Fruit fly (Drosophila melanogaster): ENCODE data around the gene GlcAT-I.

GlcAT-I gene

DNA sequence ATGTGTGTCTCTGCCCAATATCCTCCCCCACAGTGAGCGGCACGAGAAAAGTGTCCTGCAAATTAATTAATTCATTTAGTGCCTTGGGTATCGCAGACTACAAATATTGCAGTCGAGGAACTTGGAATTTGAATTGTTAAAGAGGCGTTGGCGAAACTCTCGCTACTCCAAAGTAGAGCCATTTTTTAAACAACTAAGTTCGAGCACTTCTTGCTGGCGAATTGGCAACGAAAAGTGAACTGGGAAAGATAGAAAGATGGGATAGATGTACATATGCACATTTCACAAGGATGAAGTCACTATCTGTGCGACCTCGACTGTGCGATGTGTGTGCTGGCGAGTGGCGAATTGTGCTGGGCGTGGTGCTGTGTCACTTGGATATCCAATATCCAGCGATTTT, 24.3 kb upstream of the GlcAT-I start (continued):
- TF ChIP-seq sim (GFP tag; IDR thresholded peaks at IDR 0.05) (no peak), vnd (GFP tag; IDR thresholded peaks at IDR 0.05; ENCODE audit: partially characterized antibody) (no peak), CG32532 (GFP tag; IDR thresholded peaks at IDR 0.05) (peak; percentile 40; the same call in 1 of the 2 replicates), Hr51 (GFP tag; optimal IDR thresholded peaks at IDR 0.05) (peak in 1 of 2 experiments; percentile 19), CG3407 (GFP tag; optimal IDR thresholded peaks at IDR 0.05) (no peak), PHDP (tag; optimal IDR thresholded peaks at IDR 0.05) (peak; percentile 21), Drgx (GFP tag; IDR thresholded peaks at IDR 0.05) (peak; percentile 67), CG9609 (GFP tag; optimal IDR thresholded peaks at IDR 0.05) (peak; percentile 25), CG6683 (GFP tag; optimal IDR thresholded peaks at IDR 0.05) (no peak), CG8290 (GFP tag; optimal IDR thresholded peaks at IDR 0.05) (no peak), CG8290 (tag; optimal IDR thresholded peaks at IDR 0.05) (peak in 1 of 2 experiments; percentile 35), Gug (GFP tag; IDR thresholded peaks at IDR 0.05) (0 out of 4 replicates have a peak, but pooled peaks have one; percentile 4), D19A (tag; optimal IDR thresholded peaks at IDR 0.05) (peak; percentile 29), CG18262 (tag; optimal IDR thresholded peaks at IDR 0.05) (peak; percentile 63), CG8924 (tag; optimal IDR thresholded peaks at IDR 0.05) (peak; percentile 44), ssp (GFP tag; IDR thresholded peaks at IDR 0.05) (no peak), CG10321 (GFP tag; IDR thresholded peaks at IDR 0.05) (no peak), CG10274 (GFP tag; optimal IDR thresholded peaks at IDR 0.05) (peak; percentile 7), D (optimal IDR thresholded peaks at IDR 0.05) (no peak), D (GFP tag; optimal IDR thresholded peaks at IDR 0.05) (peak; percentile 34), gfzf (GFP tag; optimal IDR thresholded peaks at IDR 0.05) (no peak), CG15601 (tag; optimal IDR thresholded peaks at IDR 0.05) (peak; percentile 2), CG31441 (GFP tag; IDR thresholded peaks at IDR 0.05) (peak; percentile 34; the same call in 1 of the 2 replicates), CG9215 (GFP tag; IDR thresholded peaks at IDR 0.05) (peak; percentile 20; the same call in 1 of the 2 replicates), gsb-n (tag; optimal IDR thresholded peaks at IDR 0.05) (peak; percentile 28), org-1 (GFP tag; optimal IDR thresholded peaks at IDR 0.05) (peak; percentile 50), nerfin-1 (tag; optimal IDR thresholded peaks at IDR 0.05) (peak; percentile 13), Mes4 (GFP tag; optimal IDR thresholded peaks at IDR 0.05) (peak; percentile 13), her (GFP tag; optimal IDR thresholded peaks at IDR 0.05) (no peak), pzg (GFP tag; optimal IDR thresholded peaks at IDR 0.05) (no peak), croc (GFP tag; conservative IDR thresholded peaks at IDR 0.05) (peak; percentile 30; the same call in 2 of the 3 replicates), CG15269 (tag; optimal IDR thresholded peaks at IDR 0.05) (peak; percentile 30), row (GFP tag; IDR thresholded peaks at IDR 0.05) (peak; percentile 41; the same call in 2 of the 3 replicates), sisA (GFP tag; IDR thresholded peaks at IDR 0.05) (peak; percentile 24; the same call in 1 of the 2 replicates), CG4404 (GFP tag; IDR thresholded peaks at IDR 0.05) (peak; percentile 34; the same call in 1 of the 2 replicates), CG17829 (tag; optimal IDR thresholded peaks at IDR 0.05) (peak; percentile 48), bcd (GFP tag; optimal IDR thresholded peaks at IDR 0.05) (peak; percentile 21), Sox102F (GFP tag; optimal IDR thresholded peaks at IDR 0.05) (no peak), ci (GFP tag; IDR thresholded peaks at IDR 0.05) (0 out of 3 replicates have a peak, but pooled peaks have one; percentile 12), CG1603 (tag; optimal IDR thresholded peaks at IDR 0.05) (peak; percentile 51), fd96Cb (tag; optimal IDR thresholded peaks at IDR 0.05) (peak; percentile 10), CG9727 (GFP tag; optimal IDR thresholded peaks at IDR 0.05) (peak; percentile 64), lab (GFP tag; optimal IDR thresholded peaks at IDR 0.05) (peak; percentile 36), CG18619 (GFP tag; optimal IDR thresholded peaks at IDR 0.05) (peak; percentile 10), unpg (GFP tag; optimal IDR thresholded peaks at IDR 0.05) (peak; percentile 33), hkb (optimal IDR thresholded peaks at IDR 0.05) (no peak), hkb (GFP tag; IDR thresholded peaks at IDR 0.05) (peak; percentile 36; the same call in 1 of the 2 replicates), az2 (GFP tag; optimal IDR thresholded peaks at IDR 0.05) (peak; percentile 22), lola (GFP tag; optimal IDR thresholded peaks at IDR 0.05) (peak in 1 of 3 experiments; percentile 45), CG3281 (GFP tag; optimal IDR thresholded peaks at IDR 0.05) (peak; percentile 19), CG9932 (GFP tag; IDR thresholded peaks at IDR 0.05) (no peak)
